Worm (Caenorhabditis elegans): ENCODE data around the gene Y17D7B.4.
"Not testable (repeated sequence)": the region's sequence is repeated elsewhere in the genome, so short reads cannot be mapped to it uniquely, and the experiment has no call there.

The Y17D7B.4 gene

ce11 chrV:18771390-18771789 is 5.1 kb downstream of the Y17D7B.4 start, which contains the start of gene clec-256:
clec-256 (plus strand) TSS chrV:18771690.
- TF ChIP-seq ham-2 (GFP tag; optimal IDR thresholded peaks at IDR 0.05) (no peak), sem-2 (GFP tag; optimal IDR thresholded peaks at IDR 0.05) (no peak), nhr-28 (tag; optimal IDR thresholded peaks at IDR 0.05) (no peak), ceh-83 (GFP tag; optimal IDR thresholded peaks at IDR 0.05) (no peak), nhr-237 (tag; optimal IDR thresholded peaks at IDR 0.05) (no peak)

DNA sequence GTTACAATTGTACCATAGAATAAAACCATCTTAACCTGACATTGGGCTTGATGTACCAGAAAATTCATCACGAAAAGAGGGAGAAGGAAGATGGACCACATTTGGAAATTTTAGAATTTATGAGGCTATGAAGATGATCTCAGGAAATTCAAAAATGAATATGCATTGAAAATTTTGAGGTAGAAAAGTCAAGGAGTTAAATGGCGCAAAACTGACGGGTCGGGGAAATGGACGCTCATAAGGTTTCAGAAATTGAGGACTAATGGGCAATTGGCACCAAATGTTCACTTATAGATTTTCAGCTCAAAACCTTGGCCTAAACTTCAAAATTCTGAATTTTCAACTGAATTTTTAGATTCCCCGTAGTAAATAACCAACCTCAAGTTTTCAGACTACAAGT is 5.9 kb downstream of the Y17D7B.4 start, which contains the start of gene clec-255:
TSS of gene clec-255 (minus strand) at position 101 of the 400 bp plus-strand sequence.
- TF ChIP-seq flh-1 (GFP tag; optimal IDR thresholded peaks at IDR 0.05) (no peak), zip-8 (tag; optimal IDR thresholded peaks at IDR 0.05) (no peak), ceh-43 (GFP tag; optimal IDR thresholded peaks at IDR 0.05) (no peak), cnd-1 (tag; optimal IDR thresholded peaks at IDR 0.05) (no peak), ceh-83 (GFP tag; optimal IDR thresholded peaks at IDR 0.05) (no peak), mep-1 (tag; optimal IDR thresholded peaks at IDR 0.05) (no peak), nhr-237 (tag; optimal IDR thresholded peaks at IDR 0.05) (no peak), M03D4.4 (tag; optimal IDR thresholded peaks at IDR 0.05) (no peak), mls-2 (tag; optimal IDR thresholded peaks at IDR 0.05) (no peak), elt-1 (tag; optimal IDR thresholded peaks at IDR 0.05; ENCODE audit: borderline replicate concordance, insufficient read depth) (no peak), ceh-39 (tag; optimal IDR thresholded peaks at IDR 0.05) (no peak), drap-1 (GFP tag; optimal IDR thresholded peaks at IDR 0.05) (no peak)

- TF ChIP-seq ham-2 (GFP tag; optimal IDR thresholded peaks at IDR 0.05) (no peak), elt-1 (tag; optimal IDR thresholded peaks at IDR 0.05; ENCODE audit: borderline replicate concordance, insufficient read depth) (no peak), lin-13 (tag; optimal IDR thresholded peaks at IDR 0.05) (no peak), cnd-1 (tag; optimal IDR thresholded peaks at IDR 0.05) (no peak), nhr-237 (tag; optimal IDR thresholded peaks at IDR 0.05) (no peak), elt-3 (tag; optimal IDR thresholded peaks at IDR 0.05) (no peak), unc-120 (tag; optimal IDR thresholded peaks at IDR 0.05; ENCODE audit: poor library complexity, severe bottlenecking) (no peak), nhr-76 (tag; optimal IDR thresholded peaks at IDR 0.05) (no peak), mep-1 (tag; optimal IDR thresholded peaks at IDR 0.05) (no peak), ces-1 (GFP tag; optimal IDR thresholded peaks at IDR 0.05) (no peak), lsy-2 (tag; optimal IDR thresholded peaks at IDR 0.05) (no peak), ceh-83 (GFP tag; optimal IDR thresholded peaks at IDR 0.05) (no peak), drap-1 (GFP tag; optimal IDR thresholded peaks at IDR 0.05) (no peak), ceh-43 (GFP tag; optimal IDR thresholded peaks at IDR 0.05) (no peak), unc-62 (GFP tag; optimal IDR thresholded peaks at IDR 0.05) (no peak), hlh-1 (tag; optimal IDR thresholded peaks at IDR 0.05) (no peak), nhr-28 (tag; optimal IDR thresholded peaks at IDR 0.05) (no peak), bed-3 (GFP tag; optimal IDR thresholded peaks at IDR 0.05) (no peak)
Observed at ce11 chrV:18769902-18770301, 6.6 kb downstream of the Y17D7B.4 start.

DNA sequence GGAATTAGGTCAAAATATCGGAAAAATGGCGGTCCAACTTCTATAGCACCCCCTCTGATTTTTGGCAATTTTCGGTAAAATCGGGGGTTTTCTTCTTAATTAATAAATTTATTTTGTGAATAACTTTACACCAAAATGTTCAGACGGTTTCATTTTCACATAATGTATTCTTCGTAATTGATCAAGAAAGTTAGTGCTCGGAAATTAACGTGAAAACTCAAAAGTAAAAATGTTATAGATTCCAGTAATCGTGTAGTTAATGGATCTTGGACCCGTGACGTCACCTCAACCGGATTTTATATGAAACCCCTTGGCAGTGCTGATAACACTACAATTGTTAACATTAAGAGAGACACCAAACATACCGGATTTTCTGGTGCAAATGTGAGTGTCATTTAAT is 14.4 kb downstream of the Y17D7B.4 start, which contains the start of gene F11D11.22:
TSS of gene F11D11.22 (plus strand) at position 301 of the 400 bp plus-strand sequence.
- TF ChIP-seq elt-1 (tag; optimal IDR thresholded peaks at IDR 0.05; ENCODE audit: borderline replicate concordance, insufficient read depth); mep-1 (tag; optimal IDR thresholded peaks at IDR 0.05); unc-120 (tag; optimal IDR thresholded peaks at IDR 0.05; ENCODE audit: poor library complexity, severe bottlenecking): not testable (repeated sequence)

ce11 chrV:18761078-18761477 is 15.4 kb downstream of the Y17D7B.4 start, which contains the start of gene F11D11.4:
F11D11.4 (plus strand) TSS chrV:18761378.
- TF ChIP-seq mep-1 (tag; optimal IDR thresholded peaks at IDR 0.05), result no peak
- no peak for TF ChIP-seq snpc-4 (tag; optimal IDR thresholded peaks at IDR 0.05)
- no peak for TF ChIP-seq ceh-39 (tag; optimal IDR thresholded peaks at IDR 0.05)
- no peak for TF ChIP-seq sptf-1 (tag; optimal IDR thresholded peaks at IDR 0.05)
- no peak for TF ChIP-seq ces-1 (GFP tag; optimal IDR thresholded peaks at IDR 0.05)
- no peak for TF ChIP-seq elt-1 (tag; optimal IDR thresholded peaks at IDR 0.05; ENCODE audit: borderline replicate concordance, insufficient read depth)
- TF ChIP-seq tbx-8 (GFP tag; optimal IDR thresholded peaks at IDR 0.05), result no peak
- TF ChIP-seq ztf-11 (tag; optimal IDR thresholded peaks at IDR 0.05), result no peak
- no peak for TF ChIP-seq zip-8 (tag; optimal IDR thresholded peaks at IDR 0.05)
- TF ChIP-seq unc-39 (tag; optimal IDR thresholded peaks at IDR 0.05), result no peak
- no peak for TF ChIP-seq nhr-28 (tag; optimal IDR thresholded peaks at IDR 0.05)
- no peak for TF ChIP-seq mls-2 (tag; optimal IDR thresholded peaks at IDR 0.05)
- TF ChIP-seq ham-2 (GFP tag; optimal IDR thresholded peaks at IDR 0.05), result no peak
- no peak for TF ChIP-seq sem-2 (GFP tag; optimal IDR thresholded peaks at IDR 0.05)
- TF ChIP-seq unc-62 (GFP tag; optimal IDR thresholded peaks at IDR 0.05), result no peak

All from whole organism, mixed stage, embryonic.